Worm (Caenorhabditis elegans) whole organism, mixed stage, embryonic: Measurements from ENCODE around the gene F18F11.4.

ENCODE experiments used
- M03D4.4 ChIP-seq: sonication (generic microtip); optimal IDR thresholded peaks from 2 replicates; lab custom pipeline; 2017; ENCODE audit warnings: mild to moderate bottlenecking, missing genetic modification characterization, missing compliant biosample characterization
- blmp-1 ChIP-seq: fragments of 150-350 bp; optimal IDR thresholded peaks from 2 replicates; lab custom pipeline; 2014; ENCODE audit warnings: missing biosample characterization, missing genetic modification characterization
- ceh-39 ChIP-seq: fragments of 150-350 bp; optimal IDR thresholded peaks from 2 replicates; lab custom pipeline; 2014; ENCODE audit warnings: missing biosample characterization, missing genetic modification characterization
- ceh-43 ChIP-seq: fragments of 200-800 bp; sonication (Bioruptor generic); optimal IDR thresholded peaks from 2 replicates; lab custom pipeline; 2018; ENCODE audit warnings: mild to moderate bottlenecking, missing genetic modification characterization, moderate library complexity, missing compliant biosample characterization
- ceh-83 ChIP-seq: fragments of 200-800 bp; sonication (Bioruptor generic); optimal IDR thresholded peaks from 2 replicates; lab custom pipeline; 2018; ENCODE audit warnings: mild to moderate bottlenecking, missing genetic modification characterization, missing compliant biosample characterization
- ces-1 ChIP-seq: fragments of 150-350 bp; optimal IDR thresholded peaks from 2 replicates; lab custom pipeline; 2014; ENCODE audit warnings: missing biosample characterization, missing genetic modification reagents, missing genetic modification characterization
- cnd-1 ChIP-seq: fragments of 200-800 bp; sonication (Bioruptor generic); optimal IDR thresholded peaks from 2 replicates; lab custom pipeline; 2018; ENCODE audit warnings: mild to moderate bottlenecking, missing genetic modification characterization, missing compliant biosample characterization
- elt-3 ChIP-seq: fragments of 150-350 bp; optimal IDR thresholded peaks from 2 replicates; lab custom pipeline; 2014; ENCODE audit warnings: missing biosample characterization, missing genetic modification characterization
- flh-1 ChIP-seq: fragments of 200-800 bp; sonication (Bioruptor generic); optimal IDR thresholded peaks from 2 replicates; lab custom pipeline; 2018; ENCODE audit warnings: mild to moderate bottlenecking, missing genetic modification characterization, moderate library complexity, missing compliant biosample characterization
- ham-2 ChIP-seq: fragments of 200-800 bp; sonication (Bioruptor generic); optimal IDR thresholded peaks from 2 replicates; lab custom pipeline; 2018; ENCODE audit warnings: mild to moderate bottlenecking, missing genetic modification characterization, missing compliant biosample characterization
- hlh-1 ChIP-seq: fragments of 150-350 bp; optimal IDR thresholded peaks from 2 replicates; lab custom pipeline; 2014; ENCODE audit warnings: missing biosample characterization, missing genetic modification reagents, missing genetic modification characterization
- lin-13 ChIP-seq: fragments of 150-350 bp; optimal IDR thresholded peaks from 2 replicates; lab custom pipeline; 2014; ENCODE audit warnings: missing biosample characterization, missing genetic modification characterization
- lin-32 ChIP-seq: fragments of 200-800 bp; sonication (Bioruptor generic); optimal IDR thresholded peaks from 2 replicates; lab custom pipeline; 2018; ENCODE audit warnings: mild to moderate bottlenecking, missing genetic modification characterization, missing compliant biosample characterization
- lsy-2 ChIP-seq: fragments of 150-350 bp; optimal IDR thresholded peaks from 2 replicates; lab custom pipeline; 2014; ENCODE audit warnings: missing biosample characterization, missing genetic modification characterization
- mab-5 ChIP-seq: fragments of 150-350 bp; optimal IDR thresholded peaks from 2 replicates; lab custom pipeline; 2014; ENCODE audit warnings: missing biosample characterization, missing genetic modification characterization
- mep-1 ChIP-seq: fragments of 150-350 bp; optimal IDR thresholded peaks from 2 replicates; lab custom pipeline; 2017; ENCODE audit warnings: missing biosample characterization, missing genetic modification reagents, missing genetic modification characterization, inconsistent platforms
- nhr-12 ChIP-seq: fragments of 150-350 bp; optimal IDR thresholded peaks from 2 replicates; lab custom pipeline; 2014; ENCODE audit warnings: missing biosample characterization, missing genetic modification characterization
- nhr-2 ChIP-seq: fragments of 150-350 bp; optimal IDR thresholded peaks from 2 replicates; lab custom pipeline; 2014; ENCODE audit warnings: missing biosample characterization, missing genetic modification characterization
- nhr-237 ChIP-seq: fragments of 150-350 bp; optimal IDR thresholded peaks from 2 replicates; lab custom pipeline; 2014; ENCODE audit warnings: missing biosample characterization, missing genetic modification characterization
- nhr-28 ChIP-seq: fragments of 150-350 bp; optimal IDR thresholded peaks from 2 replicates; lab custom pipeline; 2014; ENCODE audit warnings: missing biosample characterization, missing genetic modification characterization
- pha-4 ChIP-seq: fragments of 150-350 bp; optimal IDR thresholded peaks from 2 replicates; lab custom pipeline; 2018; ENCODE audit warnings: missing biosample characterization, missing genetic modification reagents, missing genetic modification characterization
- sem-2 ChIP-seq: fragments of 200-800 bp; sonication (Bioruptor generic); optimal IDR thresholded peaks from 2 replicates; lab custom pipeline; 2018; ENCODE audit warnings: mild to moderate bottlenecking, missing genetic modification characterization, missing compliant biosample characterization
- snpc-4 ChIP-seq: fragments of 150-350 bp; optimal IDR thresholded peaks from 2 replicates; lab custom pipeline; 2014; ENCODE audit warnings: missing biosample characterization, missing genetic modification characterization
- tbx-8 ChIP-seq: fragments of 200-800 bp; sonication (Bioruptor generic); optimal IDR thresholded peaks from 2 replicates; lab custom pipeline; 2018; ENCODE audit warnings: mild to moderate bottlenecking, missing genetic modification characterization, moderate library complexity, missing compliant biosample characterization
- unc-120 ChIP-seq: sonication (generic microtip); optimal IDR thresholded peaks from 2 replicates; lab custom pipeline; 2017; ENCODE audit warnings: missing genetic modification characterization, missing compliant biosample characterization; ENCODE audit not compliant: poor library complexity, severe bottlenecking
- unc-39 ChIP-seq: fragments of 150-350 bp; optimal IDR thresholded peaks from 2 replicates; lab custom pipeline; 2014; ENCODE audit warnings: missing biosample characterization, missing genetic modification characterization
- unc-62 ChIP-seq: fragments of 150-350 bp; optimal IDR thresholded peaks from 2 replicates; lab custom pipeline; 2014; ENCODE audit warnings: missing biosample characterization, missing genetic modification reagents, missing genetic modification characterization
- zip-8 ChIP-seq: fragments of 150-350 bp; optimal IDR thresholded peaks from 2 replicates; lab custom pipeline; 2014; ENCODE audit warnings: missing biosample characterization, missing genetic modification characterization
- ztf-11 ChIP-seq: fragments of 150-350 bp; optimal IDR thresholded peaks from 2 replicates; lab custom pipeline; 2014; ENCODE audit warnings: missing biosample characterization, missing genetic modification characterization

The F18F11.4 gene

DNA sequence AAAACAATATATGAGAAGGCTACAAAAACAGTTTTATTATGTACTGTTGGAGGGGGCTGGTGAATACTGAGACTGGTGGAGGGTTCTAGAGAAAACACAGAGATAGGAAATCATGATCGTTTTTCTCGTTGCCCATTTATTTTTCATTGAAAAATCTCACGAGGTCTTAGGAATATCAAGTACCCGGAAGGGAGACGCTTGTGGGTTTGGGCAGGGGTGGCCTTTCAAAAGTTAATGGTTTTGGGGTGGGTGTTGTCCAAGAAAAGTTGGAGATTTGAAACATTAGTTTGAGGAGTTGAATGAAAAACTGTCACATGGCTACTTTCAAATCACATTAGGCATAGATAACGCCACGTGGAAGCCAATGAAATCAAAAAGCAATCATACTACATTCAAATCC is 35.9 kb upstream of the F18F11.4 start:
- TF ChIP-seq mep-1 (tag; lab: Kevin White, UChicago) (no peak), zip-8 (tag; lab: Kevin White, UChicago) (no peak), nhr-2 (no peak), unc-39 (tag; lab: Kevin White, UChicago) (no peak), nhr-237 (tag; lab: Kevin White, UChicago) (no peak), snpc-4 (tag; lab: Kevin White, UChicago) (no peak), lin-32 (no peak), ceh-83 (no peak)

DNA sequence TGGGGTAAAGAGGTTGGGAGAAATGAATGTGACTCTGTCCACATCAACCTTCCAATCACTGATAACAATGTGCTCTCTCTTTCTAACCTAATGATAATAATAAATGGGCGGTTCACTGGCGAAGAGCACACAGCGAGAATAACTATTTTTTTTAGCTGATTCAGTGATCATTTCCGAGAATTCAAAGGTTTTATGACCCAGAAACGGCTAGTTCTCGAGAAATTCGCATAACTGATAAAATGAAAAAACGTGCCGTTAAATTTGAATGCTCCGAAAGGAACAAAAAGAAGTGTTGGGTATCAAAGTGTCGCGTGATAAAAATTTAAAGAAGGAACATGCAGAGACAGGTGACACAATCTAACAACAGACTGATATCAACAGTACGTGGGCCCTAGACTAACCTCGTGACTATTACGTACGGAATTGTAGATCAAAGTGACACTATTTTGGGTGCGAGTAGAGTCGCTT is 34.9 kb upstream of the F18F11.4 start:
- TF ChIP-seq mab-5 (tag; lab: Kevin White, UChicago) = no peak
- no peak for TF ChIP-seq lin-13 (tag; lab: Kevin White, UChicago)
- TF ChIP-seq M03D4.4 = no peak
- TF ChIP-seq ham-2 (GFP tag; lab: Kevin White, UChicago) = no peak
- no peak for TF ChIP-seq pha-4 (tag; lab: Kevin White, UChicago)
- TF ChIP-seq, all 35 proteins: peak for 0

DNA sequence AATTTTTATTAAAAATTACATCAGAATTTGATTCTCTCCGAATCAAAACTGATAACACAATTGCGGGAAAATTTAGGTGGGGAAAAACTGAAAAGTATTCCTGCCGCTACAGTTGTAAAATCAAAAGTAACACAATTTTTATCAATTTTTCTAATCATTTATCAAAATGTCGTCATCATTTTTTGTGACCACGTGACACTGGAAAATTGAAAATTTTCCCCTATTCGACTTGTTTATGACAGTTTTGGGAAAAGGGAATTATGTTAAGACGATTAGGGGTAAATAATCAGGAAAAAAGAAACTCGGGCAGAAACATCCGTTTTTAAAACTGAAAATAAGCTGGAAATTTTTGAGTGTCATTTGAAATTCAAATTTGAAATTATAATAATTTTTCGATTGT is 33.8 kb upstream of the F18F11.4 start:
- no peak for TF ChIP-seq cnd-1 (tag; lab: Kevin White, UChicago)
- TF ChIP-seq lin-13 (tag; lab: Kevin White, UChicago) = no peak
- no peak for TF ChIP-seq elt-3
- TF ChIP-seq mep-1 (tag; lab: Kevin White, UChicago) = no peak
- no peak for TF ChIP-seq ceh-83
- TF ChIP-seq unc-39 (tag; lab: Kevin White, UChicago) = no peak
- no peak for TF ChIP-seq tbx-8 (GFP tag; lab: Kevin White, UChicago)
- no peak for TF ChIP-seq ceh-39 (tag; lab: Kevin White, UChicago)
- no peak for TF ChIP-seq blmp-1
- TF ChIP-seq nhr-28 (tag; lab: Kevin White, UChicago) = no peak
- TF ChIP-seq unc-62 (GFP tag; lab: Kevin White, UChicago) = no peak
- no peak for TF ChIP-seq nhr-237 (tag; lab: Kevin White, UChicago)
- TF ChIP-seq sem-2 = no peak
- no peak for TF ChIP-seq mab-5 (tag; lab: Kevin White, UChicago)
- no peak for TF ChIP-seq flh-1 (GFP tag; lab: Kevin White, UChicago)
- TF ChIP-seq nhr-2 = no peak
- TF ChIP-seq snpc-4 (tag; lab: Kevin White, UChicago) = no peak
- TF ChIP-seq ztf-11 = no peak
- TF ChIP-seq lin-32 = no peak
- no peak for TF ChIP-seq lsy-2 (tag; lab: Kevin White, UChicago)

DNA sequence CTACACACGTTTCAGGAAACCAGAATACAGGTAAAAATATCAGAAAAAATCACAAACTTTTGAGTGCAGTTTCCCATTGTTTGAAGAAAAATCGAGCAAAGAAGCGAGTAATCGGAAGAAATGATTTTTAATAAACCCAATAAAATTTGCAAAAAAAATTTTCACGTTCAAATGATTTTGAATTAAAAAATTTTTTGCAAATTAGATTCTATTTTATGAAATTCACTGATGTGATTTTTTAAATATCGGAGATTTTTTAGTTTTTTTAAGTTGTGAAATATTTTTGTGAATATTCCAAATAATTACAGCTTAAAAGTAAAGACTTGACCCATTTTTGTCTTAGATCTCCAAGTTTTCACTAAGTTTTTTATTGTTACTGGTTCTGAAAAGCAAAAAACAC is 32.4 kb upstream of the F18F11.4 start, which contains the start of gene pnp-1:
pnp-1 (minus strand) TSS at position 101 of the 400 bp plus-strand sequence.
- TF ChIP-seq ces-1 (no peak), ztf-11 (no peak), hlh-1 (tag; lab: Kevin White, UChicago) (no peak), ceh-43 (GFP tag; lab: Kevin White, UChicago) (no peak), lin-32 (no peak), unc-39 (tag; lab: Kevin White, UChicago) (no peak), unc-120 (tag; lab: Kevin White, UChicago) (no peak), nhr-237 (tag; lab: Kevin White, UChicago) (no peak), cnd-1 (tag; lab: Kevin White, UChicago) (no peak), lin-13 (tag; lab: Kevin White, UChicago) (no peak), mep-1 (tag; lab: Kevin White, UChicago) (no peak), M03D4.4 (no peak), elt-3 (no peak), pha-4 (tag; lab: Kevin White, UChicago) (no peak), nhr-12 (tag; lab: Kevin White, UChicago) (no peak), sem-2 (no peak), ham-2 (GFP tag; lab: Kevin White, UChicago) (no peak)

DNA sequence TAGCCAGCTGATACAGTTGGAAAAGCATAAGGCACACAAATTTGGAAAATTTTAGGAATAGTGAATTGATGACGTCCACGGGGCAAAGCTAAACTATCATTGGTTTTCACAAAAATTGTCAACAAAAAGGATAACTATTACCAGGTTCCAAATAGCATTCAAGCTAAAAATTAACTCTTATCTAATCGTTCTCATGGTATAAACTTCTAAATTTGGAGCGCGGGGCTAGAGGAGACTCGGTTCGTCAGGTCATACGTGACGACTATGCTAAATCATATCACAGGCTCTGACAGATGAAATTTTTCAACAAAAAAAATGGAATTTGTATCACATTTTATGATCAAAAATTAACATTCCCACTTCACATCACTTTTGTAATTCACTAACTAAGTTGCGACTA is 31.4 kb upstream of the F18F11.4 start:
- no peak for TF ChIP-seq ceh-43 (GFP tag; lab: Kevin White, UChicago)
- no peak for TF ChIP-seq unc-39 (tag; lab: Kevin White, UChicago)
- TF ChIP-seq nhr-2 = no peak
- TF ChIP-seq ceh-39 (tag; lab: Kevin White, UChicago) = no peak
- no peak for TF ChIP-seq sem-2
- TF ChIP-seq blmp-1 = no peak
- no peak for TF ChIP-seq tbx-8 (GFP tag; lab: Kevin White, UChicago)
- TF ChIP-seq pha-4 (tag; lab: Kevin White, UChicago) = no peak
- TF ChIP-seq zip-8 (tag; lab: Kevin White, UChicago) = no peak
- TF ChIP-seq flh-1 (GFP tag; lab: Kevin White, UChicago) = no peak
- TF ChIP-seq ztf-11 = no peak
- no peak for TF ChIP-seq nhr-237 (tag; lab: Kevin White, UChicago)
